Worm (Caenorhabditis elegans) whole organism, late embryonic: ENCODE measurements around the gene osm-12.
A peak's percentile ranks its signal among the peaks of the same experiment; 100 is the strongest.
"Not testable (repeated sequence)": the region's sequence is repeated elsewhere in the genome, so short reads cannot be mapped to it uniquely, and the experiment has no call there.

Source experiments
- C08G9.2 ChIP-seq: sonication (generic microtip); optimal IDR thresholded peaks from 2 replicates; lab custom pipeline; 2016; ENCODE audit warnings: mild to moderate bottlenecking, missing genetic modification characterization, moderate library complexity, missing compliant biosample characterization
- K02D7.2 ChIP-seq: sonication (generic microtip); optimal IDR thresholded peaks from 2 replicates; lab custom pipeline; 2017; ENCODE audit warnings: mild to moderate bottlenecking, missing genetic modification characterization, missing compliant biosample characterization
- K09A11.1 ChIP-seq: sonication (generic microtip); optimal IDR thresholded peaks from 2 replicates; lab custom pipeline; 2017; ENCODE audit warnings: antibody characterized with exemption, mild to moderate bottlenecking, missing genetic modification characterization, missing compliant biosample characterization; ENCODE audit not compliant: insufficient read depth
- T23F11.4 ChIP-seq: fragments of 200-800 bp; sonication (Bioruptor generic); optimal IDR thresholded peaks from 2 replicates; lab custom pipeline; 2018; ENCODE audit warnings: mild to moderate bottlenecking, missing genetic modification characterization, missing compliant biosample characterization
- ama-1 ChIP-seq: fragments of 150-350 bp; optimal IDR thresholded peaks from 2 replicates; lab custom pipeline; 2014
- ceh-14 ChIP-seq: sonication (generic microtip); optimal IDR thresholded peaks from 2 replicates; lab custom pipeline; 2016; ENCODE audit warnings: missing genotype, missing genetic modification characterization, missing compliant biosample characterization
- ceh-19 ChIP-seq: fragments of 200-800 bp; sonication (Bioruptor generic); optimal IDR thresholded peaks from 2 replicates; lab custom pipeline; 2018; ENCODE audit warnings: mild to moderate bottlenecking, missing genetic modification characterization, missing compliant biosample characterization
- ceh-2 ChIP-seq: sonication (generic microtip); optimal IDR thresholded peaks from 2 replicates; lab custom pipeline; 2016; ENCODE audit warnings: missing genotype, missing genetic modification characterization, missing compliant biosample characterization
- ceh-24 ChIP-seq: sonication (generic microtip); optimal IDR thresholded peaks from 2 replicates; lab custom pipeline; 2016; ENCODE audit warnings: mild to moderate bottlenecking, missing genetic modification characterization, missing compliant biosample characterization
- ceh-30 ChIP-seq: fragments of 150-350 bp; optimal IDR thresholded peaks from 2 replicates; lab custom pipeline; 2014; ENCODE audit warnings: missing biosample characterization, missing genetic modification characterization
- ceh-31 ChIP-seq: sonication (generic microtip); optimal IDR thresholded peaks from 2 replicates; lab custom pipeline; 2016; ENCODE audit warnings: missing genetic modification characterization, missing compliant biosample characterization
- ceh-45 ChIP-seq: fragments of 200-800 bp; sonication (Bioruptor generic); IDR thresholded peaks from 2 replicates; pipeline ENCODE4 v1.3.6; 2022; ENCODE audit warnings: missing genetic modification reagents, missing genetic modification characterization, missing compliant biosample characterization
- ceh-48 ChIP-seq: sonication (generic microtip); optimal IDR thresholded peaks from 2 replicates; lab custom pipeline; 2016; ENCODE audit warnings: missing genetic modification characterization, inconsistent platforms, missing compliant biosample characterization
- che-1 ChIP-seq: sonication (generic microtip); optimal IDR thresholded peaks from 2 replicates; lab custom pipeline; 2016; ENCODE audit warnings: mild to moderate bottlenecking, missing genetic modification characterization, missing compliant biosample characterization
- dmd-4 ChIP-seq: sonication (generic microtip); optimal IDR thresholded peaks from 2 replicates; lab custom pipeline; 2016; ENCODE audit warnings: borderline replicate concordance, missing genetic modification characterization, missing compliant biosample characterization
- elt-4 ChIP-seq: sonication (generic microtip); optimal IDR thresholded peaks from 2 replicates; lab custom pipeline; 2016; ENCODE audit warnings: missing genetic modification characterization, missing compliant biosample characterization
- fax-1 ChIP-seq: sonication (generic microtip); optimal IDR thresholded peaks from 2 replicates; lab custom pipeline; 2016; ENCODE audit warnings: missing genotype, missing genetic modification characterization, missing compliant biosample characterization
- fkh-10 ChIP-seq: fragments of 150-350 bp; optimal IDR thresholded peaks from 2 replicates; lab custom pipeline; 2014; ENCODE audit warnings: missing biosample characterization, missing genetic modification reagents, missing genetic modification characterization
- fkh-6 ChIP-seq: sonication (generic microtip); optimal IDR thresholded peaks from 2 replicates; lab custom pipeline; 2016; ENCODE audit warnings: missing genetic modification characterization, missing compliant biosample characterization
- gmeb-2 ChIP-seq: sonication (generic microtip); optimal IDR thresholded peaks from 2 replicates; lab custom pipeline; 2016; ENCODE audit warnings: missing genetic modification characterization, inconsistent platforms, missing compliant biosample characterization
- hlh-30 ChIP-seq: sonication (generic microtip); optimal IDR thresholded peaks from 2 replicates; lab custom pipeline; 2017; ENCODE audit warnings: antibody characterized with exemption, missing genetic modification characterization, missing compliant biosample characterization; ENCODE audit not compliant: insufficient read depth
- hlh-6 ChIP-seq: sonication (generic microtip); optimal IDR thresholded peaks from 2 replicates; lab custom pipeline; 2016; ENCODE audit warnings: missing genotype, missing genetic modification characterization, missing compliant biosample characterization
- hlh-8 ChIP-seq: sonication (generic microtip); optimal IDR thresholded peaks from 2 replicates; lab custom pipeline; 2016; ENCODE audit warnings: missing genotype, missing genetic modification characterization, missing compliant biosample characterization
- lin-11 ChIP-seq: fragments of 200-800 bp; sonication (Bioruptor generic); optimal IDR thresholded peaks from 2 replicates; lab custom pipeline; 2018; ENCODE audit warnings: mild to moderate bottlenecking, missing genetic modification characterization, missing compliant biosample characterization
- madf-2 ChIP-seq: sonication (generic microtip); optimal IDR thresholded peaks from 2 replicates; lab custom pipeline; 2017; ENCODE audit warnings: missing genetic modification characterization, missing compliant biosample characterization
- mec-3 ChIP-seq: sonication (generic microtip); optimal IDR thresholded peaks from 2 replicates; lab custom pipeline; 2016; ENCODE audit warnings: borderline replicate concordance, missing genetic modification characterization, missing compliant biosample characterization
- nfya-1 ChIP-seq: sonication (generic microtip); optimal IDR thresholded peaks from 2 replicates; lab custom pipeline; 2017; ENCODE audit warnings: missing genetic modification characterization, mild to moderate bottlenecking, missing compliant biosample characterization, antibody characterized with exemption, moderate library complexity
- nhr-232 ChIP-seq: sonication (generic microtip); optimal IDR thresholded peaks from 2 replicates; lab custom pipeline; 2016; ENCODE audit warnings: missing genetic modification characterization, missing compliant biosample characterization
- pag-3 ChIP-seq: sonication (generic microtip); optimal IDR thresholded peaks from 2 replicates; lab custom pipeline; 2016; ENCODE audit warnings: missing compliant biosample characterization, missing genetic modification characterization, borderline replicate concordance
- pax-1 ChIP-seq: fragments of 150-350 bp; optimal IDR thresholded peaks from 2 replicates; lab custom pipeline; 2014; ENCODE audit warnings: missing biosample characterization, missing genetic modification characterization
- pha-2 ChIP-seq: sonication (generic microtip); optimal IDR thresholded peaks from 2 replicates; lab custom pipeline; 2017; ENCODE audit warnings: mild to moderate bottlenecking, missing genetic modification characterization, missing compliant biosample characterization
- pqm-1 ChIP-seq: sonication (generic microtip); optimal IDR thresholded peaks from 2 replicates; lab custom pipeline; 2016; ENCODE audit warnings: missing genetic modification characterization, missing compliant biosample characterization
- sox-4 ChIP-seq: sonication (generic microtip); optimal IDR thresholded peaks from 2 replicates; lab custom pipeline; 2017; ENCODE audit warnings: mild to moderate bottlenecking, missing genetic modification characterization, inconsistent platforms, missing compliant biosample characterization
- tbx-2 ChIP-seq: sonication (generic microtip); optimal IDR thresholded peaks from 2 replicates; lab custom pipeline; 2016; ENCODE audit warnings: missing genetic modification characterization, missing compliant biosample characterization
- tbx-7 ChIP-seq: sonication (generic microtip); optimal IDR thresholded peaks from 2 replicates; lab custom pipeline; 2016; ENCODE audit warnings: missing genotype, missing genetic modification characterization, missing compliant biosample characterization
- ttx-3 ChIP-seq: sonication (generic microtip); optimal IDR thresholded peaks from 2 replicates; lab custom pipeline; 2016; ENCODE audit warnings: missing genetic modification reagents, missing genetic modification characterization, missing compliant biosample characterization
- unc-3 ChIP-seq, 2 experiments: fragments of 200-800 bp in 1 of 2; sonication (Bioruptor generic) in 1 of 2; sonication (generic microtip) in 1 of 2; conservative IDR thresholded peaks in 1 of 2; optimal IDR thresholded peaks in 1 of 2; 2 replicates each; pipeline versions ENCODE4 v1.3.6 to Lab custom; 2016 to 2022; ENCODE audit warnings: missing compliant biosample characterization in 2 of 2, missing genetic modification characterization in 2 of 2, missing genetic modification reagents in 1 of 2
- unc-42 ChIP-seq: sonication (generic microtip); optimal IDR thresholded peaks from 2 replicates; lab custom pipeline; 2016; ENCODE audit warnings: missing genotype, missing genetic modification characterization, missing compliant biosample characterization
- unc-55 ChIP-seq: sonication (generic microtip); optimal IDR thresholded peaks from 2 replicates; lab custom pipeline; 2017; ENCODE audit warnings: missing biosample characterization, missing genetic modification reagents, missing genetic modification characterization
- unc-86 ChIP-seq: sonication (generic microtip); optimal IDR thresholded peaks from 2 replicates; lab custom pipeline; 2016; ENCODE audit warnings: missing genetic modification characterization, missing compliant biosample characterization
- zip-5 ChIP-seq: sonication (generic microtip); optimal IDR thresholded peaks from 2 replicates; lab custom pipeline; 2016; ENCODE audit warnings: missing genetic modification characterization, missing compliant biosample characterization
- ztf-16 ChIP-seq: sonication (generic microtip); optimal IDR thresholded peaks from 2 replicates; lab custom pipeline; 2017; ENCODE audit warnings: missing genetic modification characterization, missing compliant biosample characterization

The osm-12 gene

ce11 chrIII:12177145-12177544, 25.2 kb downstream of the osm-12 start, which contains the start of gene gly-11:
Gene gly-11, minus strand, starts transcription at chrIII:12177245.
- TF ChIP-seq fax-1, madf-2, ceh-30 (tag; lab: Kevin White, UChicago): not testable (repeated sequence)
- TF ChIP-seq, all 69 proteins: peak for 0; not testable (repeated sequence) for 69

- no peak for TF ChIP-seq ceh-14 (tag; lab: Kevin White, UChicago)
- TF ChIP-seq ceh-24 (tag; lab: Kevin White, UChicago) = no peak
- TF ChIP-seq tbx-2 (tag; lab: Kevin White, UChicago) = no peak
- TF ChIP-seq dmd-4 (tag; lab: Kevin White, UChicago) = no peak
- no peak for TF ChIP-seq K02D7.2 (tag; lab: Kevin White, UChicago)
- no peak for TF ChIP-seq pqm-1 (tag; lab: Kevin White, UChicago)
- no peak for TF ChIP-seq zip-5
- no peak for TF ChIP-seq T23F11.4 (GFP tag; lab: Kevin White, UChicago)
- no peak for TF ChIP-seq tbx-7 (tag; lab: Kevin White, UChicago)
- TF ChIP-seq unc-3 (GFP tag; conservative IDR thresholded peaks at IDR 0.05; lab: Robert Waterston, UW) = no peak
- no peak for TF ChIP-seq unc-3 (tag; optimal IDR thresholded peaks at IDR 0.05; lab: Kevin White, UChicago)
- no peak for TF ChIP-seq gmeb-2
- no peak for TF ChIP-seq mec-3 (tag; lab: Kevin White, UChicago)
- no peak for TF ChIP-seq ceh-31
- TF ChIP-seq unc-55 (GFP tag; lab: Kevin White, UChicago) = no peak
- TF ChIP-seq sox-4 (tag; lab: Kevin White, UChicago) = no peak
- TF ChIP-seq ceh-2 (tag; lab: Kevin White, UChicago) = no peak
- TF ChIP-seq ceh-19 (GFP tag; lab: Kevin White, UChicago) = no peak
- no peak for TF ChIP-seq ztf-16
- TF ChIP-seq madf-2 (tag; lab: Kevin White, UChicago) = no peak
- TF ChIP-seq, all 69 proteins: peak for 0
Measured at ce11 chrIII:12167030-12167429, 35.3 kb downstream of the osm-12 start.

- TF ChIP-seq hlh-6 (tag; lab: Kevin White, UChicago) = peak; percentile 30
- TF ChIP-seq ceh-48 (tag; lab: Kevin White, UChicago) = no peak
Measured at ce11 chrIII:12165305-12165704, 37.0 kb downstream of the osm-12 start.

- TF ChIP-seq nfya-1 (tag; lab: Kevin White, UChicago) (peak; percentile 63), fkh-10 (GFP tag; lab: Kevin White, UChicago) (no peak), fax-1 (tag; lab: Kevin White, UChicago) (no peak)
- TF ChIP-seq, all 69 proteins: peak for 1
Measured at ce11 chrIII:12164414-12164813, 37.9 kb downstream of the osm-12 start.

ce11 chrIII:12160929-12161328, 41.4 kb downstream of the osm-12 start:
- no peak for TF ChIP-seq unc-42 (tag; lab: Kevin White, UChicago)
- TF ChIP-seq nfya-1 (tag; lab: Kevin White, UChicago) = peak; percentile 78
- TF ChIP-seq ama-1 = no peak
- no peak for TF ChIP-seq K09A11.1 (tag; lab: Kevin White, UChicago)
- TF ChIP-seq unc-86 (tag; lab: Kevin White, UChicago) = no peak
- TF ChIP-seq, all 69 proteins: peak for 1

- TF ChIP-seq elt-4 (tag; lab: Kevin White, UChicago) = no peak
- no peak for TF ChIP-seq pax-1 (tag; lab: Kevin White, UChicago)
- TF ChIP-seq hlh-8 (tag; lab: Kevin White, UChicago) = no peak
- no peak for TF ChIP-seq fkh-6
- TF ChIP-seq hlh-30 (tag; lab: Kevin White, UChicago) = no peak
- no peak for TF ChIP-seq ceh-45 (GFP tag; lab: Robert Waterston, UW)
- TF ChIP-seq dmd-4 (tag; lab: Kevin White, UChicago) = no peak
- no peak for TF ChIP-seq ceh-2 (tag; lab: Kevin White, UChicago)
- no peak for TF ChIP-seq ztf-16
- no peak for TF ChIP-seq pag-3 (tag; lab: Kevin White, UChicago)
- TF ChIP-seq che-1 (tag; lab: Kevin White, UChicago) = no peak
- TF ChIP-seq unc-42 (tag; lab: Kevin White, UChicago) = no peak
- no peak for TF ChIP-seq pha-2 (tag; lab: Kevin White, UChicago)
- TF ChIP-seq C08G9.2 = no peak
- no peak for TF ChIP-seq lin-11
- no peak for TF ChIP-seq nhr-232 (tag; lab: Kevin White, UChicago)
- TF ChIP-seq ttx-3 = no peak
- TF ChIP-seq unc-55 (GFP tag; lab: Kevin White, UChicago) = no peak
- TF ChIP-seq ceh-19 (GFP tag; lab: Kevin White, UChicago) = no peak
Measured at ce11 chrIII:12160458-12160857, 41.9 kb downstream of the osm-12 start, which contains the start of gene Y75B8A.8. Gene Y75B8A.8, plus strand, starts transcription at chrIII:12160758.
